Worm (Caenorhabditis elegans) whole organism, mixed stage, embryonic: ENCODE data around the gene F44E5.4.

Experiments used
- ces-1 ChIP-seq: fragments of 150-350 bp; optimal IDR thresholded peaks from 2 replicates; lab custom pipeline; 2014; ENCODE audit warnings: missing biosample characterization, missing genetic modification reagents, missing genetic modification characterization
- elt-3 ChIP-seq: fragments of 150-350 bp; optimal IDR thresholded peaks from 2 replicates; lab custom pipeline; 2014; ENCODE audit warnings: missing biosample characterization, missing genetic modification characterization
- ham-2 ChIP-seq: fragments of 200-800 bp; sonication (Bioruptor generic); optimal IDR thresholded peaks from 2 replicates; lab custom pipeline; 2018; ENCODE audit warnings: mild to moderate bottlenecking, missing genetic modification characterization, missing compliant biosample characterization
- hlh-1 ChIP-seq: fragments of 150-350 bp; optimal IDR thresholded peaks from 2 replicates; lab custom pipeline; 2014; ENCODE audit warnings: missing biosample characterization, missing genetic modification reagents, missing genetic modification characterization
- lin-13 ChIP-seq: fragments of 150-350 bp; optimal IDR thresholded peaks from 2 replicates; lab custom pipeline; 2014; ENCODE audit warnings: missing biosample characterization, missing genetic modification characterization
- nhr-237 ChIP-seq: fragments of 150-350 bp; optimal IDR thresholded peaks from 2 replicates; lab custom pipeline; 2014; ENCODE audit warnings: missing biosample characterization, missing genetic modification characterization
- nhr-76 ChIP-seq: sonication (generic microtip); optimal IDR thresholded peaks from 2 replicates; lab custom pipeline; 2017; ENCODE audit warnings: missing biosample characterization, missing genetic modification characterization
- snpc-4 ChIP-seq: fragments of 150-350 bp; optimal IDR thresholded peaks from 2 replicates; lab custom pipeline; 2014; ENCODE audit warnings: missing biosample characterization, missing genetic modification characterization
- tbx-8 ChIP-seq: fragments of 200-800 bp; sonication (Bioruptor generic); optimal IDR thresholded peaks from 2 replicates; lab custom pipeline; 2018; ENCODE audit warnings: mild to moderate bottlenecking, missing genetic modification characterization, moderate library complexity, missing compliant biosample characterization
- unc-120 ChIP-seq: sonication (generic microtip); optimal IDR thresholded peaks from 2 replicates; lab custom pipeline; 2017; ENCODE audit warnings: missing genetic modification characterization, missing compliant biosample characterization; ENCODE audit not compliant: poor library complexity, severe bottlenecking
- unc-62 ChIP-seq: fragments of 150-350 bp; optimal IDR thresholded peaks from 2 replicates; lab custom pipeline; 2014; ENCODE audit warnings: missing biosample characterization, missing genetic modification reagents, missing genetic modification characterization
- ztf-11 ChIP-seq: fragments of 150-350 bp; optimal IDR thresholded peaks from 2 replicates; lab custom pipeline; 2014; ENCODE audit warnings: missing biosample characterization, missing genetic modification characterization

DNA sequence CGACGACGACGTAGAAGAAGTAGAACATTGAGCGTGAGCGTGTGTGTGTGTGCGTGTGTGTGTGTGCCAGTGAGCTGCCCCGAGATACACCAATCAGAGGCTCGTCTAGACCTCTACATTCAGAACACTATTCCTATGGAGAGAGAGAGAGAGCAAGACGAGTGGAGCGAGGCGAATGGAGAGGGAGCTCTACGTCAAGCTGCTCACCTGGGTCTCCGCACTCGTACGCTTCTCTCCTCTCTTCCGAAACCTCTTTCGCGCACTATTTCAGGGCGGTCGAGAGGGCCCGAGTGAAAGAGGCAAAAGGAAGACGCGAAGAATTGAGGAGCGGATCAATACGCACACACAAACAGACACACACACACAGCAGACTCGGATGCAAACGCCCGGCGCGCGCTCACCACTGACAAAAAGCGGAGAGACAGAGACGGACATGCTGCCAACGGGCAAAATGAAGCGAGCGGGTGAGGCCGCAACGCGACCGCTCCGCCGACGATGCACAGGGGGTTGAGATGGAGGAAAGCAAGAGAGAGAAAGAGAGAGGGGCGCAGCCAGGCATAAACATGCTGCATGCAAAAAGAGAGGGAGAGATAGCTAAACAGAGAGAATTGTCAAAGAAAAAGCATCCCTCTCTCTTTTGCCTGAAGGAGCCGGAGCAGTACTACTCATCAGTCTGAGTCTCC lies 9.5 kb downstream of the F44E5.4 start:
- TF ChIP-seq lin-13 = peak; percentile 54
- TF ChIP-seq unc-62 (GFP tag; lab: Kevin White, UChicago) = peak; percentile 71
- TF ChIP-seq snpc-4 (tag; lab: Kevin White, UChicago) = no peak
- peak; percentile 99 for TF ChIP-seq ham-2 (GFP tag; lab: Kevin White, UChicago)
- TF ChIP-seq nhr-237 = peak; percentile 35
- peak; percentile 51 for TF ChIP-seq tbx-8 (GFP tag; lab: Kevin White, UChicago)
- TF ChIP-seq ztf-11 (tag; lab: Kevin White, UChicago) = no peak
- peak; percentile 99 for TF ChIP-seq unc-120 (tag; lab: Kevin White, UChicago)
- TF ChIP-seq ces-1 (GFP tag; lab: Kevin White, UChicago) = peak; percentile 42
- no peak for TF ChIP-seq elt-3
- peak; percentile 76 for TF ChIP-seq hlh-1 (tag; lab: Kevin White, UChicago)
- TF ChIP-seq nhr-76 (tag; lab: Kevin White, UChicago) = no peak
